Worm (Caenorhabditis elegans) whole organism, midembryonic: ENCODE measurements around the gene C45B2.8.

Experiments
- T22C8.4 ChIP-seq: fragments of 200-800 bp; sonication (Bioruptor generic); IDR thresholded peaks from 2 replicates; pipeline ENCODE4 v1.3.6; 2022; ENCODE audit warnings: missing genetic modification characterization, missing compliant biosample characterization
- cog-1 ChIP-seq: sonication (generic microtip); optimal IDR thresholded peaks from 2 replicates; lab custom pipeline; 2016; ENCODE audit warnings: missing genetic modification characterization, missing compliant biosample characterization
- flt-1 ChIP-seq: fragments of 200-800 bp; sonication (Bioruptor generic); IDR thresholded peaks from 2 replicates; pipeline ENCODE4 v1.3.6; 2022; ENCODE audit warnings: missing genetic modification characterization, missing compliant biosample characterization
- klf-2 ChIP-seq: fragments of 200-800 bp; sonication (Bioruptor generic); conservative IDR thresholded peaks from 2 replicates; pipeline ENCODE4 v1.3.6; 2022; ENCODE audit warnings: missing genetic modification reagents, missing genetic modification characterization, missing compliant biosample characterization
- med-1 ChIP-seq: sonication (generic microtip); optimal IDR thresholded peaks from 2 replicates; lab custom pipeline; 2017; ENCODE audit warnings: missing genetic modification characterization, mild to moderate bottlenecking, missing compliant biosample characterization, antibody characterized with exemption, missing genetic modification reagents; ENCODE audit not compliant: insufficient read depth
- ref-1 ChIP-seq: fragments of 200-800 bp; sonication (Bioruptor generic); conservative IDR thresholded peaks from 2 replicates; pipeline ENCODE4 v1.3.6; 2022; ENCODE audit warnings: missing genetic modification reagents, missing genetic modification characterization, missing compliant biosample characterization
- tab-1 ChIP-seq: fragments of 200-800 bp; sonication (Bioruptor generic); IDR thresholded peaks from 2 replicates; pipeline ENCODE4 v1.3.6; 2022; ENCODE audit warnings: missing genetic modification characterization, missing compliant biosample characterization
- ztf-23 ChIP-seq: fragments of 200-800 bp; sonication (Bioruptor generic); IDR thresholded peaks from 2 replicates; pipeline ENCODE4 v1.3.6; 2022; ENCODE audit warnings: missing genetic modification reagents, missing genetic modification characterization, missing compliant biosample characterization
- ztf-29 ChIP-seq: fragments of 200-800 bp; sonication (Bioruptor generic); IDR thresholded peaks from 2 replicates; pipeline ENCODE4 v1.3.6; 2022; ENCODE audit warnings: missing genetic modification reagents, missing genetic modification characterization, missing compliant biosample characterization

The C45B2.8 gene

ce11 chrX:6087676-6088075 is at the start of gene C45B2.8:
TSS of gene C45B2.8 (plus strand) at chrX:6087976.
- TF ChIP-seq tab-1 (GFP tag; lab: Robert Waterston, UW), result no peak
- no peak for TF ChIP-seq ztf-29 (GFP tag; lab: Robert Waterston, UW)
- no peak for TF ChIP-seq ztf-23 (GFP tag; lab: Robert Waterston, UW)
- TF ChIP-seq med-1 (GFP tag; lab: Kevin White, UChicago), result no peak
- no peak for TF ChIP-seq cog-1 (tag; lab: Kevin White, UChicago)
- no peak for TF ChIP-seq ref-1 (GFP tag; lab: Robert Waterston, UW)
- no peak for TF ChIP-seq flt-1
- TF ChIP-seq T22C8.4 (GFP tag; lab: Robert Waterston, UW), result no peak
- no peak for TF ChIP-seq klf-2 (GFP tag; lab: Robert Waterston, UW)

ce11 chrX:6039544-6039943 is 48.2 kb upstream of the C45B2.8 start, which contains the start of gene hsp-25:
TSS of gene hsp-25 (minus strand) at chrX:6039644.
- TF ChIP-seq ztf-23 (GFP tag; lab: Robert Waterston, UW), result no peak
- no peak for TF ChIP-seq tab-1 (GFP tag; lab: Robert Waterston, UW)
- TF ChIP-seq ztf-29 (GFP tag; lab: Robert Waterston, UW), result no peak
- TF ChIP-seq med-1 (GFP tag; lab: Kevin White, UChicago), result no peak
- no peak for TF ChIP-seq T22C8.4 (GFP tag; lab: Robert Waterston, UW)
- no peak for TF ChIP-seq ref-1 (GFP tag; lab: Robert Waterston, UW)
- TF ChIP-seq flt-1, result no peak
- no peak for TF ChIP-seq klf-2 (GFP tag; lab: Robert Waterston, UW)
- TF ChIP-seq cog-1 (tag; lab: Kevin White, UChicago), result no peak

- TF ChIP-seq ztf-29 (GFP tag; lab: Robert Waterston, UW) (no peak), flt-1 (no peak), ref-1 (GFP tag; lab: Robert Waterston, UW) (no peak), T22C8.4 (GFP tag; lab: Robert Waterston, UW) (no peak), klf-2 (GFP tag; lab: Robert Waterston, UW) (no peak), med-1 (GFP tag; lab: Kevin White, UChicago) (no peak), cog-1 (tag; lab: Kevin White, UChicago) (no peak), tab-1 (GFP tag; lab: Robert Waterston, UW) (no peak), ztf-23 (GFP tag; lab: Robert Waterston, UW) (no peak)
Measured at ce11 chrX:6040435-6041093, 47.2 kb upstream of the C45B2.8 start.

ce11 chrX:6041094-6041441 is 46.7 kb upstream of the C45B2.8 start:
- TF ChIP-seq ztf-29 (GFP tag; lab: Robert Waterston, UW), result no peak
- TF ChIP-seq ref-1 (GFP tag; lab: Robert Waterston, UW), result no peak
- TF ChIP-seq med-1 (GFP tag; lab: Kevin White, UChicago), result no peak
- no peak for TF ChIP-seq ztf-23 (GFP tag; lab: Robert Waterston, UW)
- TF ChIP-seq klf-2 (GFP tag; lab: Robert Waterston, UW), result no peak
- no peak for TF ChIP-seq T22C8.4 (GFP tag; lab: Robert Waterston, UW)
- no peak for TF ChIP-seq tab-1 (GFP tag; lab: Robert Waterston, UW)
- no peak for TF ChIP-seq flt-1
- TF ChIP-seq cog-1 (tag; lab: Kevin White, UChicago), result no peak

ce11 chrX:6041995-6042481 is 45.7 kb upstream of the C45B2.8 start:
- TF ChIP-seq ref-1 (GFP tag; lab: Robert Waterston, UW), result no peak
- 0 out of 2 replicates have a peak, but pooled peaks have one; percentile 29 for TF ChIP-seq tab-1 (GFP tag; lab: Robert Waterston, UW)
- TF ChIP-seq ztf-23 (GFP tag; lab: Robert Waterston, UW), result no peak

- TF ChIP-seq ztf-23 (GFP tag; lab: Robert Waterston, UW) (no peak), med-1 (GFP tag; lab: Kevin White, UChicago) (no peak), T22C8.4 (GFP tag; lab: Robert Waterston, UW) (no peak), tab-1 (GFP tag; lab: Robert Waterston, UW) (no peak), cog-1 (tag; lab: Kevin White, UChicago) (no peak), klf-2 (GFP tag; lab: Robert Waterston, UW) (no peak), ztf-29 (GFP tag; lab: Robert Waterston, UW) (no peak), ref-1 (GFP tag; lab: Robert Waterston, UW) (no peak), flt-1 (no peak)
Measured at ce11 chrX:6043283-6043682, 44.5 kb upstream of the C45B2.8 start.

DNA sequence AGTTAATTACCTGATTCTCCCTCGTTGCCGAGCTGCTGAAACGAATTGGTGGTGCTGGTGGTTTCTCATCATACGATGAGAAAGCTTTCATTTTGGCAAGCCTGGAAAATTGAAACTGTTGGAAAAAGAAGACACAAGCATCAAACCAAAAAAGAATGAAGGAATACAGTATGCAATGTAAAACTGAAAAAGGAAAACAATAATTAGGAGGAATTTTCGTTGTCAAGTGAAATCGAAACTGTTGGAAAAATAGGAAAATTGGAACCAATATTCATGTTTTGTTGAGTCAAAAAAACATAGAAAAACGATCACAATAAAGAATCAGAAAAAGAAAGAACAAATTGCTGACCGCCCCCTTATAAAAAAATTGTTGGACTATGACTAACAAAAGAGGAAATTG is 39.3 kb upstream of the C45B2.8 start, which contains the start of gene pak-1:
TSS of gene pak-1 (minus strand) at position 101 of the 400 bp plus-strand sequence.
- no peak for TF ChIP-seq T22C8.4 (GFP tag; lab: Robert Waterston, UW)
- TF ChIP-seq klf-2 (GFP tag; lab: Robert Waterston, UW), result no peak
- no peak for TF ChIP-seq cog-1 (tag; lab: Kevin White, UChicago)
- TF ChIP-seq med-1 (GFP tag; lab: Kevin White, UChicago), result no peak

ce11 chrX:6050078-6050477 is 37.7 kb upstream of the C45B2.8 start:
- TF ChIP-seq ref-1 (GFP tag; lab: Robert Waterston, UW), result no peak
- no peak for TF ChIP-seq med-1 (GFP tag; lab: Kevin White, UChicago)
- no peak for TF ChIP-seq ztf-29 (GFP tag; lab: Robert Waterston, UW)
- TF ChIP-seq tab-1 (GFP tag; lab: Robert Waterston, UW), result no peak
- 0 out of 2 replicates have a peak, but pooled peaks have one; percentile 19 for TF ChIP-seq flt-1
- TF ChIP-seq cog-1 (tag; lab: Kevin White, UChicago), result no peak
- no peak for TF ChIP-seq klf-2 (GFP tag; lab: Robert Waterston, UW)
- TF ChIP-seq T22C8.4 (GFP tag; lab: Robert Waterston, UW), result peak; percentile 63

- TF ChIP-seq ztf-29 (GFP tag; lab: Robert Waterston, UW), result no peak
- no peak for TF ChIP-seq ztf-23 (GFP tag; lab: Robert Waterston, UW)
- TF ChIP-seq tab-1 (GFP tag; lab: Robert Waterston, UW), result no peak
- TF ChIP-seq ref-1 (GFP tag; lab: Robert Waterston, UW), result no peak
- TF ChIP-seq cog-1 (tag; lab: Kevin White, UChicago), result no peak
- no peak for TF ChIP-seq med-1 (GFP tag; lab: Kevin White, UChicago)
- TF ChIP-seq klf-2 (GFP tag; lab: Robert Waterston, UW), result no peak
- TF ChIP-seq flt-1, result no peak
- no peak for TF ChIP-seq T22C8.4 (GFP tag; lab: Robert Waterston, UW)
Measured at ce11 chrX:6050849-6051248, 36.9 kb upstream of the C45B2.8 start.
